Worm (Caenorhabditis elegans) whole organism, young adult: ENCODE results near the gene W06D11.3.

Experiments
- attf-5 ChIP-seq: fragments of 200-800 bp; sonication (Bioruptor generic); optimal IDR thresholded peaks from 2 replicates; lab custom pipeline; 2018; ENCODE audit warnings: mild to moderate bottlenecking, missing genetic modification characterization, missing compliant biosample characterization
- sea-2 ChIP-seq: fragments of 200-800 bp; sonication (Bioruptor generic); IDR thresholded peaks from 2 replicates; pipeline ENCODE4 v1.3.6; 2022; ENCODE audit warnings: missing genetic modification characterization, missing compliant biosample characterization
- unc-130 ChIP-seq: sonication (generic microtip); optimal IDR thresholded peaks from 2 replicates; lab custom pipeline; 2016; ENCODE audit warnings: missing genetic modification reagents, missing genetic modification characterization, missing compliant biosample characterization

DNA sequence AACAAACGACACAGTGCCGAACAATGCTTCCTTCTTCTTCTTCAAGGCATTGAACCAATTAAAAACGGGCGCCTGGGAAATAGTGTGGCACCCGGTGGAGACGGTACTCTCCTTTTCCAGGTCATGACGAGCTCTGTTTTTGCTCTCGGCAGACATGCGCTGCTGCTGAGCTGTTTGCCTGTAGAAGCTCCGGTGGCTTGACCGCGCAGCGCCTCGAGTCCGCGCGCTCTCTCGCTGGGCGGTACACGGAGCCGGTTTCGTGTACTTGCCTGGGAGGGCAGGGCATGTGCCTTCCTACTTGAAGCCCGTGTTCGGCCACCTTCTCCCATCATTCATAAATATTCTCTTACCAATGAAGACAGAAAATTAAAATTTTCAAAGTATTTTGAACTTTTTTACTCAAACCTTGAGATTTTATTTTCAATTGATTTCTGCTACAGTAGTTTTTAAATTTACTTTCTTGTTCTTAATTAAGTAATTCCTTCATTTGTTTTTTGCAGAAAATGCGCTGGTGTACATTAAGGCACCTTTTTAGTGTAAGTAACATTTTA, 38.0 kb upstream of the W06D11.3 start, which contains the start of gene E01G6.1:
- no peak for TF ChIP-seq attf-5 (GFP tag; lab: Kevin White, UChicago)
- no peak for TF ChIP-seq unc-130 (GFP tag; lab: Kevin White, UChicago)
- TF ChIP-seq sea-2, result no peak
